Fruit fly (Drosophila melanogaster) whole organism, pupa: ENCODE results near the gene CG45078.

Experiments
- CG12605 ChIP-seq: fragments of 200-800 bp; sonication (Bioruptor generic); IDR thresholded peaks from 2 replicates; pipeline ENCODE4 v1.3.6; 2022; ENCODE audit warnings: missing biosample characterization, missing genetic modification characterization
- CG14655 ChIP-seq: fragments of 200-800 bp; sonication (Bioruptor generic); optimal IDR thresholded peaks from 3 replicates; lab custom pipeline; 2017; ENCODE audit warnings: mild to moderate bottlenecking, missing biosample characterization, missing genetic modification reagents, missing genetic modification characterization
- CG15710 ChIP-seq: fragments of 200-800 bp; sonication (Bioruptor generic); optimal IDR thresholded peaks from 2 replicates; lab custom pipeline; 2018; ENCODE audit warnings: missing biosample characterization, mild to moderate bottlenecking, missing genetic modification characterization, moderate library complexity
- CG4496 ChIP-seq: fragments of 200-800 bp; sonication (Bioruptor generic); IDR thresholded peaks from 3 replicates; pipeline ENCODE4 v1.3.6; 2022; ENCODE audit warnings: missing biosample characterization, missing genetic modification characterization
- CG8301 ChIP-seq: fragments of 200-800 bp; sonication (Bioruptor generic); optimal IDR thresholded peaks from 2 replicates; lab custom pipeline; 2018; ENCODE audit warnings: missing biosample characterization, mild to moderate bottlenecking, missing genetic modification characterization
- CG9948 ChIP-seq: fragments of 200-800 bp; sonication (Bioruptor generic); optimal IDR thresholded peaks from 2 replicates; lab custom pipeline; 2018; ENCODE audit warnings: missing biosample characterization, mild to moderate bottlenecking, missing genetic modification characterization, moderate library complexity
- EcR ChIP-seq: fragments of 200-800 bp; sonication (Bioruptor generic); optimal IDR thresholded peaks from 3 replicates; lab custom pipeline; 2019; ENCODE audit warnings: missing biosample characterization, missing genetic modification characterization, mild to moderate bottlenecking, moderate library complexity, missing genetic modification reagents
- Snoo ChIP-seq: fragments of 200-800 bp; sonication (Bioruptor generic); optimal IDR thresholded peaks from 3 replicates; lab custom pipeline; 2017; ENCODE audit warnings: missing biosample characterization, mild to moderate bottlenecking, missing genetic modification characterization, inconsistent platforms
- gl ChIP-seq: fragments of 200-800 bp; sonication (Bioruptor generic); optimal IDR thresholded peaks from 2 replicates; lab custom pipeline; 2018; ENCODE audit warnings: missing biosample characterization, mild to moderate bottlenecking, missing genetic modification characterization

- TF ChIP-seq CG14655 (no peak), CG4496 (GFP tag; lab: Robert Waterston, UW) (no peak), CG15710 (tag; lab: Kevin White, UChicago) (no peak), CG12605 (no peak), EcR (no peak), gl (tag; lab: Kevin White, UChicago) (no peak), Snoo (tag; lab: Kevin White, UChicago) (no peak), CG9948 (no peak), CG8301 (no peak)
These were observed 29.5 kb downstream of the CG45078 start for dm6 chr3R:10747650-10748049.
